Worm (Caenorhabditis elegans): ENCODE measurements around the gene K10H10.12.

Gene K10H10.12

DNA sequence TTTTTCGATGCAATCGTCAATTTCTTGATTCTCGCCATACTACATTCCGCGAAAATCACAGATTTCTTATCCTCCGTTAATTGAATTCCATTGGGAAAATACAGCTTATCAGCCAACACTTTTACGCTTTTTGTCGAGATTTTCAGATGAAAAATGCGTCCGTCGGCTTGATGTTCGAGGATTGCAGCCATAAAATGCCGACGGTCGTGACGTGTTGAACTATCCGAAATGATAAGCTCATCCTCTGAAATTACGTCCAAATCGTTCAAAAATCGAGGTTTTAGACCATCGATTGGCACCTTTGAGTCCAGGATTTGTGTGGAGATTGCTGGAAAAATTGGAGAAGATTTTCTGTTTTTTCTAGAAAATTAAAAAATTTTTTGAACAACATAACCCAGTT is 21.0 kb upstream of the K10H10.12 start:
- TF ChIP-seq aly-2 (tag; optimal IDR thresholded peaks at IDR 0.05) = no peak
- no peak for TF ChIP-seq nhr-129 (tag; optimal IDR thresholded peaks at IDR 0.05)
- TF ChIP-seq blmp-1 (tag; optimal IDR thresholded peaks at IDR 0.05; ENCODE audit: insufficient read depth) = no peak
- TF ChIP-seq snpc-4 (tag; optimal IDR thresholded peaks at IDR 0.05) = no peak
- no peak for TF ChIP-seq nhr-6 (tag; optimal IDR thresholded peaks at IDR 0.05)
- no peak for TF ChIP-seq peb-1 (tag; optimal IDR thresholded peaks at IDR 0.05)
- TF ChIP-seq ama-1 (optimal IDR thresholded peaks at IDR 0.05) = no peak
- TF ChIP-seq ceh-82 (tag; optimal IDR thresholded peaks at IDR 0.05) = no peak
- no peak for TF ChIP-seq egl-27 (tag; optimal IDR thresholded peaks at IDR 0.05)
- no peak for TF ChIP-seq dmd-4 (tag; optimal IDR thresholded peaks at IDR 0.05)
- no peak for TF ChIP-seq ztf-1 (GFP tag; conservative IDR thresholded peaks at IDR 0.05)
- no peak for TF ChIP-seq elt-1 (tag; optimal IDR thresholded peaks at IDR 0.05)
- TF ChIP-seq lin-11 (tag; optimal IDR thresholded peaks at IDR 0.05) = no peak

DNA sequence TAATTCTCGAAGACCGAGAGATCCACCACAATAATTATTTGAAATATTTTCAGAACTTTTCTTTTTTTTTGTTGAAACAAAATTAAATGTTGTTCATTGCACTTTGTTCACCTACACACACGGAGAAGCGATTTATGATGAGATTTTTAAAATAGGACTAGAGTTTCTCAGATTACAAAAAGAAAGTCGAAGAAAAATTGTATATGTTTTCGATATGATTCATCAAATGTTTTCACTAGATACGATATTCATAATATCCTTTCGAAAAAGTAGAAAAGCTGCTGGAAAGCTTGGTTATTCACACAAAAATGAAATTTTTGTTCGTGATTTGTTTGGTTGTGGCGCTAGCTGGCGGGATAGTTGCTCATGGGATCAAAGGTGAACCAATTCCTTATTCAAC is 18.9 kb upstream of the K10H10.12 start, which contains the start of gene F57C2.4:
Gene F57C2.4, plus strand, starts transcription at position 301 of the 400 bp plus-strand sequence.
- no peak for TF ChIP-seq nhr-129 (tag; optimal IDR thresholded peaks at IDR 0.05)
- no peak for TF ChIP-seq nhr-10 (tag; optimal IDR thresholded peaks at IDR 0.05)
- TF ChIP-seq elt-3 (tag; optimal IDR thresholded peaks at IDR 0.05) = no peak
- no peak for TF ChIP-seq lin-11 (tag; optimal IDR thresholded peaks at IDR 0.05)
- TF ChIP-seq snpc-4 (tag; optimal IDR thresholded peaks at IDR 0.05) = no peak
- no peak for TF ChIP-seq zag-1 (tag; optimal IDR thresholded peaks at IDR 0.05)
- no peak for TF ChIP-seq lin-39 (tag; optimal IDR thresholded peaks at IDR 0.05)
- TF ChIP-seq nhr-23 (tag; optimal IDR thresholded peaks at IDR 0.05) = no peak
- TF ChIP-seq alr-1 (tag; optimal IDR thresholded peaks at IDR 0.05) = no peak
- TF ChIP-seq nhr-77 (tag; optimal IDR thresholded peaks at IDR 0.05) = no peak
- TF ChIP-seq ceh-82 (tag; optimal IDR thresholded peaks at IDR 0.05) = no peak
- no peak for TF ChIP-seq Y55F3AM.14 (GFP tag; optimal IDR thresholded peaks at IDR 0.05)
- no peak for TF ChIP-seq C34F6.9 (tag; optimal IDR thresholded peaks at IDR 0.05)
- TF ChIP-seq fos-1 (tag; optimal IDR thresholded peaks at IDR 0.05) = no peak
- no peak for TF ChIP-seq peb-1 (tag; optimal IDR thresholded peaks at IDR 0.05)
- no peak for TF ChIP-seq mbf-1 (tag; optimal IDR thresholded peaks at IDR 0.05)
- no peak for TF ChIP-seq ceh-16 (tag; optimal IDR thresholded peaks at IDR 0.05)

ce11 chrII:14523645-14524223 is 17.6 kb upstream of the K10H10.12 start, which contains the start of gene pot-2:
TSS of gene pot-2 (plus strand) at chrII:14524173.
- TF ChIP-seq lin-13 (GFP tag; optimal IDR thresholded peaks at IDR 0.05) = no peak
- no peak for TF ChIP-seq unc-55 (GFP tag; optimal IDR thresholded peaks at IDR 0.05)
- no peak for TF ChIP-seq ztf-4 (tag; optimal IDR thresholded peaks at IDR 0.05)
- no peak for TF ChIP-seq elt-1 (tag; optimal IDR thresholded peaks at IDR 0.05)
- no peak for TF ChIP-seq Y55F3AM.14 (GFP tag; optimal IDR thresholded peaks at IDR 0.05)
- TF ChIP-seq sem-4 (tag; optimal IDR thresholded peaks at IDR 0.05) = no peak
- TF ChIP-seq C34F6.9 (tag; optimal IDR thresholded peaks at IDR 0.05) = no peak
- TF ChIP-seq sma-3 (GFP tag; optimal IDR thresholded peaks at IDR 0.05) = no peak
- TF ChIP-seq alr-1 (tag; optimal IDR thresholded peaks at IDR 0.05) = no peak
- TF ChIP-seq nhr-11 (tag; optimal IDR thresholded peaks at IDR 0.05) = no peak
- no peak for TF ChIP-seq dmd-4 (tag; optimal IDR thresholded peaks at IDR 0.05)
- TF ChIP-seq gmeb-1 (tag; optimal IDR thresholded peaks at IDR 0.05) = no peak
- no peak for TF ChIP-seq nhr-25 (tag; optimal IDR thresholded peaks at IDR 0.05)
- TF ChIP-seq skn-1 (tag; optimal IDR thresholded peaks at IDR 0.05) = no peak
- no peak for TF ChIP-seq mab-5 (tag; optimal IDR thresholded peaks at IDR 0.05)

- TF ChIP-seq elt-1 (tag; optimal IDR thresholded peaks at IDR 0.05) (no peak), nhr-21 (tag; optimal IDR thresholded peaks at IDR 0.05) (no peak), nhr-12 (tag; optimal IDR thresholded peaks at IDR 0.05) (no peak), F13H6.1 (tag; optimal IDR thresholded peaks at IDR 0.05) (no peak), mbf-1 (tag; optimal IDR thresholded peaks at IDR 0.05) (no peak), nhr-237 (tag; optimal IDR thresholded peaks at IDR 0.05) (no peak), nhr-10 (tag; optimal IDR thresholded peaks at IDR 0.05) (no peak), ztf-4 (tag; optimal IDR thresholded peaks at IDR 0.05) (no peak), dmd-4 (tag; optimal IDR thresholded peaks at IDR 0.05) (no peak), ama-1 (optimal IDR thresholded peaks at IDR 0.05) (no peak), nhr-77 (tag; optimal IDR thresholded peaks at IDR 0.05) (no peak), ceh-16 (tag; optimal IDR thresholded peaks at IDR 0.05) (no peak), fos-1 (tag; optimal IDR thresholded peaks at IDR 0.05) (no peak), Y55F3AM.14 (GFP tag; optimal IDR thresholded peaks at IDR 0.05) (no peak), lin-13 (GFP tag; optimal IDR thresholded peaks at IDR 0.05) (no peak), ceh-82 (tag; optimal IDR thresholded peaks at IDR 0.05) (no peak), nhr-129 (tag; optimal IDR thresholded peaks at IDR 0.05) (no peak), sma-9 (GFP tag; optimal IDR thresholded peaks at IDR 0.05) (no peak), sma-9 (tag; optimal IDR thresholded peaks at IDR 0.05) (no peak)
These were observed 17.0 kb upstream of the K10H10.12 start, which contains the start of gene btb-20 for ce11 chrII:14523070-14523572. TSS of gene btb-20 (minus strand) at chrII:14523522.

Measured in whole organism, L2 larva.